Fruit fly (Drosophila melanogaster) whole organism, larva: ENCODE results near the gene CG32147.

Source experiments
- noc ChIP-seq: fragments of 200-800 bp; sonication (Bioruptor generic); optimal IDR thresholded peaks from 3 replicates; lab custom pipeline; 2019; ENCODE audit warnings: missing biosample characterization, mild to moderate bottlenecking, missing genetic modification characterization, moderate library complexity

Gene CG32147

DNA sequence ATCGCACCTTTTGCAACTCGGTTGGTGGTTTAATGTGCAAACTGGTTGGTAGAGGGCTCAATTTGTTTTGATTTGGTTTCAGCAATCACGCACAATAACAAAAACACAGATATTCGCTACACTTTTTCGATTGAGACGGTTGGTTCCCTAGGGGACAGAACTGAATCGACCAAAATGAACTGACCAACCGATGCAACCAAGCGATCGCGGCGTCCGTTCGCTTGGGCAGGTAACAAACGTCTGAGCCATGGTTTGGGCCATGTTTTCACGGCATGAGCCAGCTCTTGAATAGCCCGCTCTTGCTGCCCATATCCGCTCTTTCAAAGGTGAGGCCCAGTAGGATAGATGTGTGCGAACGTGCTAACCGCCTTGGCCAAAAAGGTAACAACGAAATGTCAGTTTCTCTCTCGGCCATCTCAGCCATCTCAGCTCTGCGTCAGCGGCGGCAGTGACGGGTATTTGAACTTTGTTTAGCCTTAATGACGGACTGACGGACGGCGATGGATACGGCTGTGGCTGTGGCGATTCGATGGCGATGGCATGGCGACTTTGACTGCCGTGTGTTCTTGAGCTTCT lies 18.7 kb downstream of the CG32147 start, which contains the start of gene CG16959:
Gene CG16959 (minus strand): TSS at position 245 of the 576 bp plus-strand sequence.
- peak; percentile 9 for TF ChIP-seq noc (tag; lab: Kevin White, UChicago)

DNA sequence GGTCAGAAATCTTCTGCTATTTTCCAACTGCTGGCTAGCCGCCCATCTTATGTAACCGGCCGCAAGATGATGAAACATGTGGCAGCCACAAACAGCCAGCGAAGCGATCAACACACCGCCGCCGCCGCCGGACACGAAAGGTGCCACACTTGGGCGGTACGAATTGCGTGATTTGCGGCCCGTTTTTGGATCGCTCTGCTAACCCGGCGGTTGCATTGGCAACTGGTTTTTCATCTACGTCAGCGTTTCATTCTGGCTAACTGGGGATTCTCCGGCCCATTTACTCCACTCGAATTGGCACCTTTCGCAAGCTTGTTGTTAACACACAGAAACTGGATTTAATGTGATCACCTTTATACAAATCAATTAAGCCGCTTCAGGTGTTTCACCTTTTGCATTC lies 20.1 kb downstream of the CG32147 start:
- TF ChIP-seq noc (tag; lab: Kevin White, UChicago), result no peak

DNA sequence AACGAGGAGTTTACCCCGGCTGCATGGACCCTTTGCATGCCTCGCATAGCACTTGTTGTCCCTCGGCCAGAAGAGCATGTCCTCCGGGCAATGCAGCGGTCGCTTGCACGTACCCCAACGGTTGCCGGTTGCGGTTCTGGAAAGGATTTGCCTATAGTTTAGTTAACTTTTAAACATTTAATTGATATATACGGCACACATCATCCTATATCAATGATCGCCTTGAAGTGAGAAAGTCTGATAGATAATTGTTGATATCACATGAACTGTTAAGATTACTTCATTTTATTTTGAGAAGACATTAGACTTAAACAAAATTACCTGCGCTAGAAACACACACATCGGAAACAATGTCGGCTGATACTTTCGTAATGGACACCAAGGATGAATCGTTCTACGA lies 22.6 kb downstream of the CG32147 start, which contains the start of gene CG32847:
Gene CG32847 (plus strand): TSS at position 301 of the 400 bp plus-strand sequence.
- TF ChIP-seq noc (tag; lab: Kevin White, UChicago), result no peak

DNA sequence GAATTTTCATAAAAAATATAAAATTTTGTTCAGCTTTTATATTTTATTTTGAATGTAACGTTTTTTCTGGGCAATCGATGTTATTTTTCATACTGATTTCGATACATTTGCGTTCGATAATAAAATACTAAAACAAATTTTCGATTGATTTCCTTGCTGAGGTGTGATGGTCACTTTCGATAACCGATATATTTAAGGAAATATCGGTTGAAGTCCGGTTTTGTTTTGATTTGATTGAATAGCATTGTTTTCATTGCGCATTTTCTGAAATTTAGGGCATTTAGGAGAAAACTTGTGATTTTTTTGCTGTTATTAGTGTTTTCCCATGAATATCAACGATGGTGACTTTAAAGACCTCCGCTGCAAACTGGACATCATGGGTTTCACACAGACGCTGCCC lies 27.3 kb downstream of the CG32147 start, which contains the start of gene Cep135:
Gene Cep135 (plus strand): TSS at position 202 of the 400 bp plus-strand sequence.
- TF ChIP-seq noc (tag; lab: Kevin White, UChicago), result no peak

DNA sequence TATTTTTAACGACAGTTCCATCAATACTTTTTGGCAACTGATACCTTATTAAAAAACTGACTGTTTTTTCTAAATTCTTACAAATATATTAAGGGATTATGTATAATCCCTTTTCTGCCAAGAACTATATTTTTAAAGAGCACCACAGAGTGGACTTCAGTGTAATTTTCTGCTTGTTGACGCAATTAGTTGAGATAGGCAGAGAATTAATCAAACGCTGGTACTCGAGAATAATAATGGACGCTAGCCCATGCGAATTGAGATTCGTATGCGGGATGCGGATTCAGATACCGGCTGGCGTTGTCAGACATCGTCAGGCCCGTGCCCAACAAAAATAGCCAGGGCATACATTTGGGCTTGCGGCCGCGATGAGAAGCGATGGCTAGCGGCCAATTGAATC lies 30.6 kb downstream of the CG32147 start, which contains the start of gene CG13458:
Gene CG13458 (plus strand): TSS at position 301 of the 400 bp plus-strand sequence.
- TF ChIP-seq noc (tag; lab: Kevin White, UChicago), result no peak

DNA sequence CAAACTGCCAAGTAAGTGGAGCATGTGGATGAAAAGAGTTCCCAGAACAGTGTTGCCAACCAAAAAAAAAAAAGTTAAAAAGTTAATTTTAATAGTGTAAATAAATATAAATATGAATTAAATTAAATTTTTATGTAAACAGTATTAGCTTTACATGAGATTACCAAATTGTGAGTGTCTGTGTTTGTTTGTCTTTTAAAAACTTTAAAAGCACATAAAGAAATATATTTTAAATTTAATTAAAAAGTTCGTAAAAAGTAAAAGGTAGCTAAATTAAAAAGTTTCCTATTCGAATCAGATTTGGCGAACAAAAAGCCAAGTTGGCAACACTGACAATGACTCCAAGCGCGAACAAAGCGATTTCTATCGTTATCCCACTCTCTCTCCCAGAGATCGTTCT lies 34.9 kb downstream of the CG32147 start:
- TF ChIP-seq noc (tag; lab: Kevin White, UChicago), result no peak

DNA sequence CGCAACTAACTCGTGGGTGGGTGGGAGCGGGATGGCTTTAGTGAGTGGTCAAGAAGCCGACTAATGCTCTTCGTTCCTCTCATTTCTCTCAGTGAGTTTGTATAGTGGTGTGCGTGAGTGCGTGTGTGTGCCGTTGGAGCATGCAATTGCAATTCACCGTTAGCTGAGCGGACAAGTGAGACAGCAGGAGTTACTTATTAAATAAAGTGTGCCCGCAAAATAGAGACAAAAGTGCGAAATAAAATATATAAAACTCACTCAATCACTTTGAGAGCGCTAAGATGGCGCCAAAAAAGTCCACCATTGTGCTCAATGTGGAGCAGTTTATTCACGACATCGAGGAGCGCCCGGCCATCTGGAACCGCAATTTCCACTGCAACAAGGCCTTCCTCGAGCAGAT lies 35.3 kb downstream of the CG32147 start:
- TF ChIP-seq noc (tag; lab: Kevin White, UChicago), result no peak

DNA sequence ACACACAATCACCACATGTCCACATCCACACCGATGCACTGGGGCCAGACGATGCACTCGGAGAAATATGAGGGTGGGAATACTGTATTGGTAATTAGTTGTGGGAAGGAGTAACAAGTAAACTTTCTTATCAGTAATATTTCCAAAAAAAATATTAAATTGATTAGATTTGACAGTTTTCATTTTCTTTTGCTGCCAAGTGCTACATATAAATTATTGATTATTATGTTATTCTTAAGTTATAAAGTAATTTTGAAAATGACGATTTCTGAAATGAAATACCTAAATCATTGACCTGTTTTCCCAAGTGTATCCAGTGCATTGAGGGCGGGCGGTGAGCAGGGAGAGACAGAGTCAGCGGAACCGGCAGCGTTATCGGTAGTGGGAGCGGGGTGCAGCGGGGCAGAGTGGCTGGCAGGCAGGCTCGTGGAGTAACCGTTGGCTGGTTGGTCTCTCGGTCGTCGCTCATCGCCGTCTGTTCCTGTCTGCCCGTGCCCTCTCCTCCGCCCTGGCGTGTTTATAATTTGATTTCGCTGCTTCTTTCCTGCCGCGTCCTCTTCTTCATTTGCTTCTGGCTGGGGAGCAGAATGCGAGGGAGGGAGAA lies 36.0 kb downstream of the CG32147 start:
- TF ChIP-seq noc (tag; lab: Kevin White, UChicago), result peak; percentile 13

DNA sequence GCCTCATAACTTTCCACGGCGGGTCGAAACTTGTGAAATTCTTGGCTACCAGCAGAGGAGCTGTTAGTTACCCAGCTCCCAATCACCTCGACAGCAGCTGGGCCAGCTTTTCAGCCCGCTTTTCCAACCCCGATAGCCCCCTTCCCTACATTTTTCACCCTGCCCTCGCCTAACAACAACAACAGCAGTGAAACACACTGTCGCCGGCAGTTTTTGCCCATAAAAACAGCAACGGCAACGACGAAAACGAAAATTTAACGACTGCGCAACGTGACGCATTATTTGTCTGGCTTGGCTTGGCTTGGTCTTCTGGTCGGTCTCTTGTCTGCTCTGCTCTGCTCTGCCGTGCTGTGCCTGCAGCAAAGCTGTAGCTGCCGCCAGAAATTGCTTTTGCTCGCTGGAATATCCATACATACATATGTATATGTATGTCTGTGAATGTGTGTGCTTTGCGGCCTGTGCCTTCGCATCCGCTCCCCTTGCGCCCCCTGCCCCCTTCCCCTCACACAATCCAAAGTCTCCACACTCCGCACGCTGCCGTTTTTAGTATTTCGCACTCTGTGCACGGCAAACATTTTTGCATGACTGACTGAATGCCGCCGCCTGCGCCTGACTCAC lies 36.6 kb downstream of the CG32147 start:
- no peak for TF ChIP-seq noc (tag; lab: Kevin White, UChicago)

DNA sequence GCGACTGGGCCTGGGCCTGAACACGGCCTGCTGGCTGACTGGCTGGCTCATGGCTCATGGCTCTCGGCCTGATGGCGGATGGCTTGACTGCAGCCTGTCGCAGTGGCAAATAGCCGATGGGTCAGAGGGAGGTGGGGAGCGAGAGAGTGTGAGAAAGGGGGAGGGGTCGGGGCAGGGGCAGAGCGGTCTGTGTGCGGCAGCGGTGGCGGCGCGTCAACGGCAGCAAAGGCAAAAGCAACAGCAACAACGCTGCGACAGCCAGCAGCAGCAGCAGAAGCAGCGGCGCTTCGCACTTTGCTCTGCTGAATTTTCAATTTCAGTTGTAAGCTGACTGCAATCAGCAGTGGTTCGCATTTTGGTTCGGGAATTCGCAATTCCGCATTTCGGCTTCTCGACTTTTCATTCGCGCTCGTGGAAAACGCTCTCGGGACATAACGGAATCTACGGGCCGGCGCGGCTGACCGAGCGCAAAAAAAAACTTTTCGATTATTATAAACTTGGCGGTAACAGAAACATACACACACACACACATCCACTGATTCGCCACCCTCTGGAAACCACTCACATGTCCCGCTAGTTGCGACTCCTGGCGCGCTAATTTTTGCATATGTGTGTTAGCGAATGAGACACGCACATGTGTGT lies 38.2 kb downstream of the CG32147 start, which contains the start of gene CG45071:
Gene CG45071 (plus strand): TSS at position 317 of the 642 bp plus-strand sequence.
- TF ChIP-seq noc (tag; lab: Kevin White, UChicago), result no peak

DNA sequence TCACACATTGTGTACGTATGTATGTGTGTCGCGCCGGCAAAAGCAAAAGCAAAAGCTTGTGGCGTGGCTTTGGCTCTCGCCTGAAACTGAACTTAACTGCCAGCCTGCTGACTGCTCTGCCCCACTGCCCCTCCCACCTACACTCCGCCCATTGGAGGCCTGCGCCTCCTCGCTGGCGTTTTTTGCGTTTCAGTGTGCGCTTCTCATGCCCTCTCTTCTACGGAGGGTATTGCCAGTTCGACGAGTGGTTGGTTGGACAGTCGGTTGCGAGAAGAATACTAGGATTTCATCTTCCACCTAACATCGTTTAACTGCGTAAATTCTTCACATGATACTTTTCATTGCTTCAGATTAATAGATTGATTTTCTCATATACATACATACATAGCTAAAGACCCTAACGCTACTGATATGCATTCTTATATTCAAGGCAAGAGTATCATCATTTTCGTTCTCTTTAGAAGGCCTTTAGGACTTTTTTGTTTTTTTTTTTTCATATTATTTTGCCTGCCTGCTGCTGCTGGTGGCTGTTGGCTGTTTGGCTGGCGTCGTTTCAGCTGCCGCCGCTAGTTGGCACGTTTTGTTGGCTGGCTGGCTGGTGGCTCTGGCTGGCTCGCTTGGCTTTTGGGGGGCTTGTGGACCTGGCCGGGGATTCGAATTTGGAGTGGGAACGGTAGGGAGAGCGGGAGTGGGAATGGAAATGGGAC lies 38.9 kb downstream of the CG32147 start:
- TF ChIP-seq noc (tag; lab: Kevin White, UChicago), result peak; percentile 29

DNA sequence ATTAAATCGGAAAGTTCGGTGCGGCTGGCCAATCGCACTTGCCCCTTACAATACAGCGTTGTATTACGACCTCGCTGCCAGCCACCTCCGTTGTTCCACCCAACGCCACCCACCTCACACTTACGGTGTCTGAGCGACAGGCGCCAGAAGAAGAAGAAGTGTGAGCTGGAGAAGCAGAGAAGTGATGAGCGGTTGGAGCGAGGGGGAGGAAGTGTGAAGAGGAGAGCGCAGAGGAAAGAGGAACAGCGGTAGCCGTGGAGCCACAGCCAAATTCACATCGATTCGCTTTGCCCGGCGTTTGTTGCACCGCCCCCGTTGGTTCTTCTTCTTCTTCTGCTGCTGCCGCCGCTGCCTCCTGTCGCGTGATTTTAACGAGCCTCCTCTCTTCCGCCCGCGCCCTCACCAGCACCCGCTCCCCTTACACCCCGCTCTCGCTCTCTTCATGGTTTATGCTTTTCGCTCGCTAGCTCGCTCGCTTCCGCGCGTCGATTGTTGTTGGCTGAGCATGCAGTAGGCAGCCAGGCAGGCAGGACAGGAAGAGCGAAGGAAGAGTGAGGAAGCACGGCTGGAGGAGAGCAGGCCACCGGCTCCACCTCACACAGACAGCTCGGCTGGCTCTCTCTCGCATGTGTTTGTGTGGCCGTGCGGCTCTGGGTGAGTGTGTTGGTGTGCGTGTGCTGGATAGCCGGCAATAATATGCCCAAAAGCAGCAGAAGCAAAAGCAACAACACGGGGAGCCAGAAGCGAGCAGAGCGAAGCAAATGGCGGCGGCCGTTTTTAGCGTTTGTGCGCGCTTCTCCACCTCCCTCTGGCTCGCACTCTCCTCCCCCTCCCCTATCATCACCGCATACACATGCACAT lies 39.6 kb downstream of the CG32147 start:
- no peak for TF ChIP-seq noc (tag; lab: Kevin White, UChicago)

DNA sequence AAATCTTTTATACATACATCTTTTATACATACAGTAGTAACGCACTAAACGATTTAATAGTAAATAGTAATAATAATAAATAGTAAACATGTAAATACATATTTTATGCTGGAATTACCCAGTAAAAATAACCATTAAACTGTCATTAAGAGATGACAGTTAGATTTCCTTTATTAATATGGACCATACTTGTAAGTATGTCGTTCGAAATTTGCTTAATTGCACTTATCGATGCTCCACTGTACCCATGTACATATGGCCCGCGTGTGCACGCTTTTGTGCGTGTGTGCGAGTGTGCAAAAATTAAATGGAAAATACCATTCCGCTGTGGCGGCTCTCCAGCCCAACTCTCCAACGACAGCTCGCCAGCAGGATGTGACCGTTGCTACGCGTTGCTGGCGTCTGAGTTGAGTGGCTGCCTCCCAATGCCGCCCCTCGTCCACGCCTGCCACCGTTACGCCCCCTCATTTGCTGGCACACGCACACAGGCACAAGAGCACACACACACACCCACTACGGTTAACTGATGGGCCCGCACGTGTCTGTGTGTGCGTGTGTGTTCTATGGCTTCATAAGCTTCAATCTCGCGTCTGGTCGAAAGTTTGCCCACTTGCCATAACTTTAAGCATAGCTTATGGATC lies 41.1 kb downstream of the CG32147 start:
- no peak for TF ChIP-seq noc (tag; lab: Kevin White, UChicago)
